Fruit fly (Drosophila melanogaster) whole organism, embryonic: ENCODE results near the gene SpdS.

Source experiments
- B-H2 ChIP-seq: fragments of 200-800 bp; sonication (Bioruptor generic); optimal IDR thresholded peaks from 2 replicates; lab custom pipeline; 2018; ENCODE audit warnings: missing biosample characterization, mild to moderate bottlenecking, missing genetic modification characterization
- Bteb2 ChIP-seq: fragments of 200-800 bp; sonication (Bioruptor generic); optimal IDR thresholded peaks from 2 replicates; lab custom pipeline; 2016; ENCODE audit warnings: missing biosample characterization, missing genetic modification characterization
- CG10366 ChIP-seq: fragments of 200-800 bp; sonication (Bioruptor generic); IDR thresholded peaks from 2 replicates; pipeline ENCODE4 v1.3.6; 2022; ENCODE audit warnings: missing biosample characterization, missing genetic modification characterization
- CG11504 ChIP-seq: fragments of 200-800 bp; sonication (Bioruptor generic); optimal IDR thresholded peaks from 3 replicates; lab custom pipeline; 2019; ENCODE audit warnings: missing biosample characterization, mild to moderate bottlenecking, missing genetic modification characterization, moderate library complexity
- CG11723 ChIP-seq: fragments of 200-800 bp; sonication (Bioruptor generic); optimal IDR thresholded peaks from 2 replicates; lab custom pipeline; 2017; ENCODE audit warnings: missing biosample characterization, mild to moderate bottlenecking, missing genetic modification characterization
- CG13123 ChIP-seq: fragments of 200-800 bp; sonication (Bioruptor generic); optimal IDR thresholded peaks from 2 replicates; lab custom pipeline; 2016; ENCODE audit warnings: missing biosample characterization, missing genetic modification characterization
- CG13894 ChIP-seq: fragments of 200-800 bp; sonication (Bioruptor generic); optimal IDR thresholded peaks from 3 replicates; lab custom pipeline; 2018; ENCODE audit warnings: missing biosample characterization, mild to moderate bottlenecking, missing genetic modification characterization, moderate library complexity
- CG15479 ChIP-seq: fragments of 200-800 bp; sonication (Bioruptor generic); optimal IDR thresholded peaks from 3 replicates; lab custom pipeline; 2019; ENCODE audit warnings: missing biosample characterization, mild to moderate bottlenecking, missing genetic modification characterization, moderate library complexity
- CG18476 ChIP-seq: fragments of 200-800 bp; sonication (Bioruptor generic); optimal IDR thresholded peaks from 2 replicates; lab custom pipeline; 2016; ENCODE audit warnings: missing biosample characterization, mild to moderate bottlenecking, missing genetic modification characterization
- CG30020 ChIP-seq: fragments of 200-800 bp; optimal IDR thresholded peaks from 2 replicates; lab custom pipeline; 2019; ENCODE audit warnings: missing biosample characterization, mild to moderate bottlenecking, missing genetic modification characterization, moderate library complexity
- CG32767 ChIP-seq: fragments of 200-800 bp; sonication (Bioruptor generic); IDR thresholded peaks from 2 replicates; pipeline ENCODE4 v1.3.6; 2022; ENCODE audit warnings: missing biosample characterization, missing genetic modification characterization
- CG3281 ChIP-seq: fragments of 200-800 bp; sonication (Bioruptor generic); optimal IDR thresholded peaks from 3 replicates; lab custom pipeline; 2017; ENCODE audit warnings: missing biosample characterization, mild to moderate bottlenecking, missing genetic modification characterization
- CG3995 ChIP-seq: fragments of 200-800 bp; sonication (Bioruptor generic); optimal IDR thresholded peaks from 3 replicates; lab custom pipeline; 2016; ENCODE audit warnings: missing biosample characterization, missing genetic modification characterization
- CG6272 ChIP-seq: fragments of 200-800 bp; sonication (Bioruptor generic); IDR thresholded peaks from 2 replicates; pipeline ENCODE4 v1.3.6; 2022; ENCODE audit warnings: missing biosample characterization, missing genetic modification characterization
- CG7357 ChIP-seq: fragments of 200-800 bp; sonication (Bioruptor generic); IDR thresholded peaks from 3 replicates; pipeline ENCODE4 v1.3.6; 2022; ENCODE audit warnings: missing biosample characterization, missing genetic modification characterization
- CG8924 ChIP-seq: fragments of 200-800 bp; optimal IDR thresholded peaks from 3 replicates; lab custom pipeline; 2019; ENCODE audit warnings: missing biosample characterization, mild to moderate bottlenecking, missing genetic modification characterization, moderate library complexity
- CG9215 ChIP-seq: fragments of 200-800 bp; sonication (Bioruptor generic); IDR thresholded peaks from 2 replicates; pipeline ENCODE4 v1.3.6; 2022; ENCODE audit warnings: missing biosample characterization, missing genetic modification characterization
- CG9437 ChIP-seq: fragments of 200-800 bp; sonication (Bioruptor generic); optimal IDR thresholded peaks from 2 replicates; lab custom pipeline; 2018; ENCODE audit warnings: missing biosample characterization, mild to moderate bottlenecking, missing genetic modification characterization
- CG9727 ChIP-seq: fragments of 200-800 bp; sonication (Bioruptor generic); optimal IDR thresholded peaks from 3 replicates; lab custom pipeline; 2017; ENCODE audit warnings: missing biosample characterization, mild to moderate bottlenecking, missing genetic modification characterization
- CrebB ChIP-seq: fragments of 200-800 bp; sonication (Bioruptor generic); optimal IDR thresholded peaks from 3 replicates; lab custom pipeline; 2018; ENCODE audit warnings: missing biosample characterization, mild to moderate bottlenecking, missing genetic modification characterization
- D19A ChIP-seq: fragments of 200-800 bp; optimal IDR thresholded peaks from 3 replicates; lab custom pipeline; 2019; ENCODE audit warnings: missing biosample characterization, mild to moderate bottlenecking, missing genetic modification characterization, moderate library complexity
- Dbx ChIP-seq: fragments of 200-800 bp; sonication (Bioruptor generic); IDR thresholded peaks from 3 replicates; pipeline ENCODE4 v1.3.6; 2022; ENCODE audit warnings: missing biosample characterization, missing genetic modification characterization
- Dref ChIP-seq: fragments of 200-800 bp; sonication (Bioruptor generic); IDR thresholded peaks from 2 replicates; pipeline ENCODE4 v1.3.6; 2022; ENCODE audit warnings: missing biosample characterization, missing genetic modification characterization
- Fer1 ChIP-seq: fragments of 200-800 bp; sonication (Bioruptor generic); optimal IDR thresholded peaks from 2 replicates; lab custom pipeline; 2017; ENCODE audit warnings: missing biosample characterization, mild to moderate bottlenecking, missing genetic modification characterization
- Gsc ChIP-seq: fragments of 200-800 bp; sonication (Bioruptor generic); IDR thresholded peaks from 2 replicates; pipeline ENCODE4 v1.3.6; 2022; ENCODE audit warnings: missing biosample characterization, missing genetic modification characterization
- HHEX ChIP-seq: fragments of 200-800 bp; sonication (Bioruptor generic); optimal IDR thresholded peaks from 3 replicates; lab custom pipeline; 2017; ENCODE audit warnings: missing biosample characterization, mild to moderate bottlenecking, missing genetic modification characterization, missing genetic modification reagents
- HLH4C ChIP-seq: fragments of 200-800 bp; sonication (Bioruptor generic); IDR thresholded peaks from 3 replicates; pipeline ENCODE4 v1.3.6; 2022; ENCODE audit warnings: missing biosample characterization, missing genetic modification characterization; ENCODE audit not compliant: partially characterized antibody
- Hand ChIP-seq: fragments of 200-800 bp; sonication (Bioruptor generic); optimal IDR thresholded peaks from 2 replicates; lab custom pipeline; 2017; ENCODE audit warnings: mild to moderate bottlenecking, missing biosample characterization, missing genetic modification reagents, missing genetic modification characterization
- Hmr ChIP-seq: fragments of 200-800 bp; sonication (Bioruptor generic); optimal IDR thresholded peaks from 3 replicates; lab custom pipeline; 2017; ENCODE audit warnings: mild to moderate bottlenecking, missing biosample characterization, missing genetic modification reagents, missing genetic modification characterization
- Mad ChIP-seq: fragments of 200-800 bp; sonication (Bioruptor generic); optimal IDR thresholded peaks from 2 replicates; lab custom pipeline; 2016; ENCODE audit warnings: missing biosample characterization, missing genetic modification characterization
- NK7.1 ChIP-seq: fragments of 200-800 bp; sonication (Bioruptor generic); optimal IDR thresholded peaks from 3 replicates; lab custom pipeline; 2016; ENCODE audit warnings: missing biosample characterization, missing genetic modification characterization
- Nf-YC ChIP-seq: fragments of 200-800 bp; optimal IDR thresholded peaks from 3 replicates; lab custom pipeline; 2019; ENCODE audit warnings: missing biosample characterization, mild to moderate bottlenecking, missing genetic modification characterization, moderate library complexity
- Optix ChIP-seq: fragments of 200-800 bp; sonication (Bioruptor generic); IDR thresholded peaks from 3 replicates; pipeline ENCODE4 v1.3.6; 2022; ENCODE audit warnings: missing biosample characterization, missing genetic modification characterization
- Rfx ChIP-seq: fragments of 200-800 bp; sonication (Bioruptor generic); IDR thresholded peaks from 2 replicates; pipeline ENCODE4 v1.3.6; 2022; ENCODE audit warnings: missing biosample characterization, missing genetic modification characterization
- Scr ChIP-seq: fragments of 200-800 bp; sonication (Bioruptor generic); IDR thresholded peaks from 2 replicates; pipeline ENCODE4 v1.3.6; 2022; ENCODE audit warnings: missing biosample characterization, missing genetic modification characterization; ENCODE audit not compliant: partially characterized antibody
- Side ChIP-seq: fragments of 200-800 bp; sonication (Bioruptor generic); optimal IDR thresholded peaks from 2 replicates; lab custom pipeline; 2016; ENCODE audit warnings: missing biosample characterization, missing genetic modification characterization
- Ssrp ChIP-seq: fragments of 200-800 bp; sonication (Bioruptor generic); optimal IDR thresholded peaks from 2 replicates; lab custom pipeline; 2018; ENCODE audit warnings: missing biosample characterization, mild to moderate bottlenecking, missing genetic modification characterization, moderate library complexity
- ash1 ChIP-seq: fragments of 200-800 bp; sonication (Bioruptor generic); optimal IDR thresholded peaks from 2 replicates; lab custom pipeline; 2018; ENCODE audit warnings: missing biosample characterization, mild to moderate bottlenecking, missing genetic modification characterization
- bsh ChIP-seq, 2 experiments: fragments of 200-800 bp; sonication (Bioruptor generic); optimal IDR thresholded peaks; 2 replicates each; lab custom pipeline; 2017 to 2018; ENCODE audit warnings: mild to moderate bottlenecking in 2 of 2, missing biosample characterization in 2 of 2, missing genetic modification characterization in 2 of 2, moderate library complexity in 1 of 2
- caup ChIP-seq: fragments of 200-800 bp; sonication (Bioruptor generic); optimal IDR thresholded peaks from 3 replicates; lab custom pipeline; 2017; ENCODE audit warnings: missing biosample characterization, mild to moderate bottlenecking, missing genetic modification characterization, moderate library complexity; ENCODE audit not compliant: severe bottlenecking
- crc ChIP-seq: fragments of 200-800 bp; sonication (Bioruptor generic); optimal IDR thresholded peaks from 2 replicates; lab custom pipeline; 2016; ENCODE audit warnings: missing biosample characterization, missing genetic modification characterization
- eyg ChIP-seq: fragments of 200-800 bp; sonication (Bioruptor generic); optimal IDR thresholded peaks from 3 replicates; lab custom pipeline; 2016; ENCODE audit warnings: missing biosample characterization, missing genetic modification characterization
- fd3F ChIP-seq: fragments of 200-800 bp; sonication (Bioruptor generic); optimal IDR thresholded peaks from 2 replicates; lab custom pipeline; 2018; ENCODE audit warnings: missing biosample characterization, mild to moderate bottlenecking, missing genetic modification characterization, moderate library complexity
- grau ChIP-seq: fragments of 200-800 bp; optimal IDR thresholded peaks from 3 replicates; lab custom pipeline; 2019; ENCODE audit warnings: missing biosample characterization, mild to moderate bottlenecking, missing genetic modification characterization, moderate library complexity
- maf-S ChIP-seq: fragments of 200-800 bp; sonication (Bioruptor generic); optimal IDR thresholded peaks from 2 replicates; lab custom pipeline; 2016; ENCODE audit warnings: missing biosample characterization, missing genetic modification characterization
- ro ChIP-seq: fragments of 200-800 bp; sonication (Bioruptor generic); IDR thresholded peaks from 2 replicates; pipeline ENCODE4 v1.3.6; 2022; ENCODE audit warnings: missing biosample characterization, missing genetic modification characterization
- sens ChIP-seq: fragments of 200-800 bp; sonication (Bioruptor generic); peaks from one replicate; lab custom pipeline; 2016; ENCODE audit warnings: missing biosample characterization, missing genetic modification characterization
- slp2 ChIP-seq: fragments of 200-800 bp; sonication (Bioruptor generic); optimal IDR thresholded peaks from 2 replicates; lab custom pipeline; 2016; ENCODE audit warnings: missing biosample characterization, missing genetic modification characterization
- sna ChIP-seq: fragments of 200-800 bp; sonication (Bioruptor generic); IDR thresholded peaks from 2 replicates; pipeline ENCODE4 v1.3.6; 2022; ENCODE audit warnings: missing biosample characterization, missing genetic modification characterization; ENCODE audit not compliant: partially characterized antibody
- tin ChIP-seq: fragments of 200-800 bp; sonication (Bioruptor generic); optimal IDR thresholded peaks from 3 replicates; lab custom pipeline; 2016; ENCODE audit warnings: missing biosample characterization, missing genetic modification characterization

Gene SpdS

DNA sequence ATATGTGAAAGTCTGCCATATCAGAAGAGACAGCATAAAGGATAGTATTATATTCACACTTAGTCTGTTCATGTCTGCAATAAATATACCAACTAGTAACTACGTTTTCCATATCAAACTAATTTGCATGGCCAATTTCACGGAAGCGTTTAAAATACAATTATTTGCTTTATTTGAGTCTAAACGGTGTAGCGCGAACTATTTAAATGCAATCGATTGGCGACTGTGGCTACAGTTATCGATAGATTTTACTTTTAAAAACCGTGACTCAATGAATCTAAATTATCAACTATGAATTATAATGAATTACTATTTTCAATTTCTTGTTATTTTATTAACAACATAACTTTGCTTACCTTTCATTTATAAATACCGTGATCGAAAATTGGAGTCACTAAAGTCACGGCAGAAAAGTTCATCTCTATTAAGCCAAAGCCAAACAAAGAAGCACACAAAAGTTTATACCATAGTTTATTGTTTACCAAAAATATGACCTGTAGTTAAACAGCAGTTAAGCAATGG lies 4.5 kb upstream of the SpdS start, which contains the start of the genes CG9427 and CG8319 (continued):
- no peak for TF ChIP-seq ro (GFP tag; lab: Robert Waterston, UW)
- no peak for TF ChIP-seq NK7.1
- TF ChIP-seq HHEX: no peak
- TF ChIP-seq maf-S: peak; percentile 20
- peak; percentile 24 for TF ChIP-seq slp2 (GFP tag; lab: Kevin White, UChicago)
- TF ChIP-seq bsh (GFP tag; optimal IDR thresholded peaks at IDR 0.05; lab: Kevin White, UChicago): peak in 1 of 2 experiments; percentile 61
- peak; percentile 75 for TF ChIP-seq Fer1 (GFP tag; lab: Kevin White, UChicago)
- peak; percentile 64 for TF ChIP-seq CG13894 (tag; lab: Kevin White, UChicago)
- peak; percentile 100 for TF ChIP-seq CG3995 (GFP tag; lab: Kevin White, UChicago)
- TF ChIP-seq Optix (GFP tag; lab: Robert Waterston, UW): no peak
- TF ChIP-seq CG18476: peak; percentile 56
- peak; percentile 56 for TF ChIP-seq Hmr (GFP tag; lab: Kevin White, UChicago)
- TF ChIP-seq Dbx: 0 out of 3 replicates have a peak, but pooled peaks have one; percentile 45
- peak; percentile 49 for TF ChIP-seq Ssrp
- TF ChIP-seq Scr (GFP tag; lab: Robert Waterston, UW): peak; percentile 88
- TF ChIP-seq Nf-YC (tag; lab: Kevin White, UChicago): peak; percentile 79
- peak; percentile 51 for TF ChIP-seq CG30020 (tag; lab: Kevin White, UChicago)
- peak; percentile 94 for TF ChIP-seq sens (GFP tag; lab: Kevin White, UChicago)
- TF ChIP-seq D19A (tag; lab: Kevin White, UChicago): peak; percentile 28
- TF ChIP-seq HLH4C (GFP tag; lab: Robert Waterston, UW): peak; percentile 88
- TF ChIP-seq CG15479 (GFP tag; lab: Kevin White, UChicago): no peak
- peak; percentile 9 for TF ChIP-seq CG9437 (GFP tag; lab: Kevin White, UChicago)
- TF ChIP-seq CG9215 (GFP tag; lab: Robert Waterston, UW): no peak; the same call in 1 of the 2 replicates
- TF ChIP-seq eyg: no peak
- peak; percentile 71 for TF ChIP-seq CG9727 (GFP tag; lab: Kevin White, UChicago)
- TF ChIP-seq CG10366 (GFP tag; lab: Robert Waterston, UW): 0 out of 2 replicates have a peak, but pooled peaks have one; percentile 47
- TF ChIP-seq CG3281 (GFP tag; lab: Kevin White, UChicago): peak; percentile 46
- peak; percentile 70 for TF ChIP-seq grau
- TF ChIP-seq sna (GFP tag; lab: Robert Waterston, UW): peak; percentile 94
- TF ChIP-seq CG6272: no peak
- TF ChIP-seq CG7357 (GFP tag; lab: Robert Waterston, UW): no peak
- TF ChIP-seq fd3F (GFP tag; lab: Kevin White, UChicago): peak; percentile 47
- peak; percentile 39 for TF ChIP-seq Mad
- peak; percentile 70 for TF ChIP-seq Bteb2
- peak; percentile 70 for TF ChIP-seq Dref
- no peak for TF ChIP-seq Gsc (GFP tag; lab: Robert Waterston, UW)
- peak; percentile 76 for TF ChIP-seq CG8924 (tag; lab: Kevin White, UChicago)
- TF ChIP-seq CrebB: peak; percentile 77
- TF ChIP-seq CG11504 (tag; lab: Kevin White, UChicago): no peak
- no peak for TF ChIP-seq ash1
- TF ChIP-seq Rfx (GFP tag; lab: Robert Waterston, UW): peak; percentile 73
- TF ChIP-seq crc (GFP tag; lab: Kevin White, UChicago): no peak
- TF ChIP-seq Side: peak; percentile 24
- TF ChIP-seq tin: peak; percentile 71
- TF ChIP-seq CG13123 (GFP tag; lab: Kevin White, UChicago): peak; percentile 37
- TF ChIP-seq CG11723 (GFP tag; lab: Kevin White, UChicago): no peak
- TF ChIP-seq caup (GFP tag; lab: Kevin White, UChicago): peak; percentile 34
- no peak; the same call in 1 of the 2 replicates for TF ChIP-seq CG32767 (GFP tag; lab: Robert Waterston, UW)
- TF ChIP-seq B-H2: peak; percentile 85
- TF ChIP-seq Hand (GFP tag; lab: Kevin White, UChicago): no peak
